Fruit fly (Drosophila melanogaster) whole organism, wandering third instar larva: Measurements from ENCODE around the gene GstD3.

Source experiments
- Dif ChIP-seq: fragments of 200-275, 200-300 bp; sonication (Bioruptor generic); optimal IDR thresholded peaks from 2 replicates; lab custom pipeline; 2018; ENCODE audit warnings: missing biosample characterization, missing genetic modification characterization; ENCODE audit not compliant: partially characterized antibody
- OdsH ChIP-seq: fragments of 200-800 bp; sonication (Bioruptor generic); optimal IDR thresholded peaks from 2 replicates; lab custom pipeline; 2016; ENCODE audit warnings: missing biosample characterization, mild to moderate bottlenecking, missing genetic modification characterization
- dsf ChIP-seq: sonication (Bioruptor generic); optimal IDR thresholded peaks from 2 replicates; lab custom pipeline; 2016; ENCODE audit warnings: missing biosample characterization, missing genetic modification characterization, borderline replicate concordance
- fru ChIP-seq: fragments of 200-800 bp; sonication (Bioruptor generic); optimal IDR thresholded peaks from 3 replicates; lab custom pipeline; 2016; ENCODE audit warnings: missing biosample characterization, mild to moderate bottlenecking, missing genetic modification characterization
- h ChIP-seq: fragments of 200-800 bp; sonication (Bioruptor generic); optimal IDR thresholded peaks from 3 replicates; lab custom pipeline; 2016; ENCODE audit warnings: missing biosample characterization, mild to moderate bottlenecking, missing genetic modification characterization
- pan ChIP-seq: fragments of >200 bp; optimal IDR thresholded peaks from 2 replicates; lab custom pipeline; 2017
- psq ChIP-seq: fragments of 200-800 bp; sonication (Bioruptor generic); optimal IDR thresholded peaks from 3 replicates; lab custom pipeline; 2017; ENCODE audit warnings: missing biosample characterization, mild to moderate bottlenecking, missing genetic modification characterization, moderate library complexity
- rgr ChIP-seq: fragments of 200-800 bp; sonication (Bioruptor generic); optimal IDR thresholded peaks from 3 replicates; lab custom pipeline; 2016; ENCODE audit warnings: missing biosample characterization, mild to moderate bottlenecking, missing genetic modification characterization
- sv ChIP-seq: fragments of 200-800 bp; sonication (Bioruptor generic); optimal IDR thresholded peaks from 3 replicates; lab custom pipeline; 2016; ENCODE audit warnings: missing biosample characterization, missing genetic modification characterization
- woc ChIP-seq: sonication (Bioruptor generic); optimal IDR thresholded peaks from 2 replicates; lab custom pipeline; 2016; ENCODE audit warnings: missing biosample characterization, mild to moderate bottlenecking, missing genetic modification characterization

dm6 chr3R:12406235-12407196 is 33.6 kb downstream of the GstD3 start, which contains the start of gene CG5167:
- no peak for TF ChIP-seq pan (lab: Kevin White, UChicago)
- TF ChIP-seq woc (GFP tag; lab: Kevin White, UChicago): peak; percentile 48
- TF ChIP-seq sv: no peak
- TF ChIP-seq dsf: no peak
- TF ChIP-seq OdsH: peak; percentile 53
- peak; percentile 58 for TF ChIP-seq h (GFP tag; lab: Kevin White, UChicago)
- no peak for TF ChIP-seq Dif (GFP tag; lab: Kevin White, UChicago)
- TF ChIP-seq fru (GFP tag; lab: Kevin White, UChicago): peak; percentile 82
- peak; percentile 54 for TF ChIP-seq psq (GFP tag; lab: Kevin White, UChicago)
- peak; percentile 69 for TF ChIP-seq rgr (GFP tag; lab: Kevin White, UChicago)
